Worm (Caenorhabditis elegans) whole organism, L4 larva: ENCODE results near the gene unc-47.

Source experiments
- D1046.2 ChIP-seq: fragments of 200-800 bp; sonication (Bioruptor generic); IDR thresholded peaks from 2 replicates; pipeline ENCODE4 v1.3.6; 2022; ENCODE audit warnings: missing genetic modification characterization, missing compliant biosample characterization
- F37D6.2 ChIP-seq: sonication (generic microtip); optimal IDR thresholded peaks from 2 replicates; lab custom pipeline; 2016; ENCODE audit warnings: mild to moderate bottlenecking, missing genetic modification characterization, missing compliant biosample characterization
- F44E2.7 ChIP-seq: fragments of 200-800 bp; sonication (Bioruptor generic); IDR thresholded peaks from 2 replicates; pipeline ENCODE4 v2.1.2; 2022; ENCODE audit warnings: missing genetic modification characterization, missing compliant biosample characterization
- F49E8.2 ChIP-seq: sonication (generic microtip); optimal IDR thresholded peaks from 2 replicates; lab custom pipeline; 2016; ENCODE audit warnings: missing compliant biosample characterization, mild to moderate bottlenecking, missing genetic modification characterization, borderline replicate concordance
- ZK337.2 ChIP-seq: fragments of 200-800 bp; sonication (Bioruptor generic); IDR thresholded peaks from 2 replicates; pipeline ENCODE4 v1.3.6; 2022; ENCODE audit warnings: missing genetic modification reagents, missing genetic modification characterization, missing compliant biosample characterization
- aha-1 ChIP-seq: fragments of 150-350 bp; peaks from one replicate; lab custom pipeline; 2014; ENCODE audit warnings: missing biosample characterization, missing genetic modification characterization
- arid-1 ChIP-seq: fragments of 200-800 bp; sonication (Bioruptor generic); conservative IDR thresholded peaks from 2 replicates; pipeline ENCODE4 v1.3.6; 2022; ENCODE audit warnings: missing genetic modification reagents, missing genetic modification characterization, missing compliant biosample characterization
- ceh-20 ChIP-seq: fragments of 200-800 bp; sonication (Bioruptor generic); IDR thresholded peaks from 2 replicates; pipeline ENCODE4 v1.3.6; 2022; ENCODE audit warnings: missing genetic modification reagents, missing genetic modification characterization, missing compliant biosample characterization
- ceh-28 ChIP-seq: fragments of 150-350 bp; optimal IDR thresholded peaks from 2 replicates; lab custom pipeline; 2014; ENCODE audit warnings: missing biosample characterization, missing genetic modification reagents, missing genetic modification characterization
- ceh-62 ChIP-seq: sonication (generic microtip); optimal IDR thresholded peaks from 2 replicates; lab custom pipeline; 2017; ENCODE audit warnings: missing biosample characterization, missing genetic modification characterization
- ceh-82 ChIP-seq: sonication (generic microtip); optimal IDR thresholded peaks from 2 replicates; lab custom pipeline; 2017; ENCODE audit warnings: missing biosample characterization, missing genetic modification characterization
- cey-2 ChIP-seq: sonication (generic microtip); optimal IDR thresholded peaks from 3 replicates; lab custom pipeline; 2017; ENCODE audit warnings: missing genetic modification characterization, mild to moderate bottlenecking, missing compliant biosample characterization, antibody characterized with exemption, borderline replicate concordance; ENCODE audit not compliant: insufficient read depth
- ctbp-1 ChIP-seq: fragments of 200-800 bp; sonication (Bioruptor generic); IDR thresholded peaks from 2 replicates; pipeline ENCODE4 v1.3.6; 2022; ENCODE audit warnings: missing genetic modification reagents, missing genetic modification characterization, missing compliant biosample characterization
- daf-12 ChIP-seq: fragments of 150-350 bp; optimal IDR thresholded peaks from 2 replicates; lab custom pipeline; 2014; ENCODE audit warnings: missing biosample characterization, missing genetic modification reagents, missing genetic modification characterization
- daf-16 ChIP-seq, 3 experiments: sonication (generic microtip); optimal IDR thresholded peaks; 2 replicates each; lab custom pipeline; 2016 to 2017; ENCODE audit warnings: missing genetic modification characterization in 3 of 3, missing genetic modification reagents in 3 of 3, mild to moderate bottlenecking in 2 of 3, missing compliant biosample characterization in 2 of 3, missing biosample characterization in 1 of 3, moderate library complexity in 1 of 3
- daf-19 ChIP-seq: fragments of 200-800 bp; sonication (Bioruptor generic); conservative IDR thresholded peaks from 2 replicates; pipeline ENCODE4 v1.3.6; 2022; ENCODE audit warnings: missing genetic modification characterization, missing compliant biosample characterization
- daf-8 ChIP-seq: fragments of 200-800 bp; sonication (Bioruptor generic); IDR thresholded peaks from 2 replicates; pipeline ENCODE4 v1.3.6; 2022; ENCODE audit warnings: missing genetic modification characterization, missing compliant biosample characterization
- dmd-6 ChIP-seq: fragments of 200-800 bp; sonication (Bioruptor generic); IDR thresholded peaks from 2 replicates; pipeline ENCODE4 v1.3.6; 2022; ENCODE audit warnings: missing genetic modification reagents, missing genetic modification characterization, missing compliant biosample characterization
- dpl-1 ChIP-seq: fragments of 150-350 bp; optimal IDR thresholded peaks from 2 replicates; lab custom pipeline; 2014; ENCODE audit warnings: missing biosample characterization, missing genetic modification reagents, missing genetic modification characterization
- dve-1 ChIP-seq: sonication (generic microtip); optimal IDR thresholded peaks from 2 replicates; lab custom pipeline; 2017; ENCODE audit warnings: antibody characterized with exemption, mild to moderate bottlenecking, missing genetic modification characterization, missing compliant biosample characterization; ENCODE audit not compliant: insufficient read depth
- egl-43 ChIP-seq: fragments of 200-800 bp; sonication (Bioruptor generic); IDR thresholded peaks from 2 replicates; pipeline ENCODE4 v1.3.6; 2022; ENCODE audit warnings: missing genetic modification reagents, missing genetic modification characterization, missing compliant biosample characterization
- fkh-10 ChIP-seq: fragments of 150-350 bp; optimal IDR thresholded peaks from 2 replicates; lab custom pipeline; 2014; ENCODE audit warnings: missing biosample characterization, missing genetic modification reagents, missing genetic modification characterization
- gei-8 ChIP-seq: fragments of 200-800 bp; sonication (Bioruptor generic); optimal IDR thresholded peaks from 2 replicates; lab custom pipeline; 2018; ENCODE audit warnings: mild to moderate bottlenecking, missing genetic modification characterization, missing compliant biosample characterization
- hlh-11 ChIP-seq: fragments of 200-800 bp; sonication (Bioruptor generic); optimal IDR thresholded peaks from 2 replicates; lab custom pipeline; 2018; ENCODE audit warnings: mild to moderate bottlenecking, missing genetic modification characterization, missing compliant biosample characterization
- hmg-1.1 ChIP-seq: fragments of 200-800 bp; sonication (Bioruptor generic); IDR thresholded peaks from 2 replicates; pipeline ENCODE4 v1.3.6; 2022; ENCODE audit warnings: missing genetic modification reagents, missing genetic modification characterization, missing compliant biosample characterization
- lin-13 ChIP-seq: fragments of 150-350 bp; optimal IDR thresholded peaks from 2 replicates; lab custom pipeline; 2014; ENCODE audit warnings: missing biosample characterization, missing genetic modification reagents, missing genetic modification characterization
- lin-39 ChIP-seq: fragments of 150-350 bp; optimal IDR thresholded peaks from 2 replicates; lab custom pipeline; 2014; ENCODE audit warnings: missing biosample characterization, missing genetic modification reagents, missing genetic modification characterization
- lir-3 ChIP-seq: sonication (generic microtip); optimal IDR thresholded peaks from 2 replicates; lab custom pipeline; 2016; ENCODE audit warnings: mild to moderate bottlenecking, missing genetic modification characterization, missing compliant biosample characterization
- lsy-2 ChIP-seq, 2 experiments: fragments of 150-350 bp in 1 of 2; sonication (generic microtip) in 1 of 2; optimal IDR thresholded peaks; 2 replicates each; lab custom pipeline; 2014 to 2017; ENCODE audit warnings: missing biosample characterization in 2 of 2, missing genetic modification characterization in 2 of 2
- mdt-29 ChIP-seq: fragments of 200-800 bp; sonication (Bioruptor generic); IDR thresholded peaks from 2 replicates; pipeline ENCODE4 v1.3.6; 2022; ENCODE audit warnings: missing genetic modification reagents, missing genetic modification characterization, missing compliant biosample characterization
- nhr-28 ChIP-seq: fragments of 150-350 bp; optimal IDR thresholded peaks from 2 replicates; lab custom pipeline; 2014; ENCODE audit warnings: missing biosample characterization, missing genetic modification characterization
- nhr-76 ChIP-seq: fragments of 150-350 bp; optimal IDR thresholded peaks from 2 replicates; lab custom pipeline; 2014; ENCODE audit warnings: missing biosample characterization, missing genetic modification characterization
- sdz-12 ChIP-seq: fragments of 200-800 bp; sonication (Bioruptor generic); optimal IDR thresholded peaks from 2 replicates; lab custom pipeline; 2018; ENCODE audit warnings: mild to moderate bottlenecking, missing genetic modification characterization, missing compliant biosample characterization
- set-16 ChIP-seq: fragments of 200-800 bp; sonication (Bioruptor generic); IDR thresholded peaks from 2 replicates; pipeline ENCODE4 v1.3.6; 2022; ENCODE audit warnings: missing genetic modification reagents, missing genetic modification characterization, missing compliant biosample characterization
- snpc-4 ChIP-seq: fragments of 150-350 bp; optimal IDR thresholded peaks from 2 replicates; lab custom pipeline; 2014; ENCODE audit warnings: missing biosample characterization, missing genetic modification characterization
- spr-3 ChIP-seq: fragments of 200-800 bp; sonication (Bioruptor generic); optimal IDR thresholded peaks from 2 replicates; lab custom pipeline; 2018; ENCODE audit warnings: mild to moderate bottlenecking, missing genetic modification characterization, missing compliant biosample characterization
- tra-1 ChIP-seq: fragments of 200-800 bp; sonication (Bioruptor generic); IDR thresholded peaks from 2 replicates; pipeline ENCODE4 v1.3.6; 2022; ENCODE audit warnings: missing genetic modification reagents, missing genetic modification characterization, missing compliant biosample characterization
- unc-130 ChIP-seq: sonication (generic microtip); optimal IDR thresholded peaks from 2 replicates; lab custom pipeline; 2016; ENCODE audit warnings: missing genetic modification reagents, missing genetic modification characterization, missing compliant biosample characterization
- unc-39 ChIP-seq: sonication (generic microtip); optimal IDR thresholded peaks from 2 replicates; lab custom pipeline; 2017; ENCODE audit warnings: missing biosample characterization, missing genetic modification characterization
- unc-62 ChIP-seq, 3 experiments: fragments of 150-350 bp in 1 of 3; sonication (generic microtip); optimal IDR thresholded peaks in 2 of 3; peaks in 1 of 3; 1 replicate in 1 of 3; 2 replicates in 2 of 3; lab custom pipeline; 2014 to 2017; ENCODE audit warnings: missing biosample characterization in 3 of 3, missing genetic modification characterization in 3 of 3, missing genetic modification reagents in 3 of 3, missing genotype in 1 of 3

The unc-47 gene

DNA sequence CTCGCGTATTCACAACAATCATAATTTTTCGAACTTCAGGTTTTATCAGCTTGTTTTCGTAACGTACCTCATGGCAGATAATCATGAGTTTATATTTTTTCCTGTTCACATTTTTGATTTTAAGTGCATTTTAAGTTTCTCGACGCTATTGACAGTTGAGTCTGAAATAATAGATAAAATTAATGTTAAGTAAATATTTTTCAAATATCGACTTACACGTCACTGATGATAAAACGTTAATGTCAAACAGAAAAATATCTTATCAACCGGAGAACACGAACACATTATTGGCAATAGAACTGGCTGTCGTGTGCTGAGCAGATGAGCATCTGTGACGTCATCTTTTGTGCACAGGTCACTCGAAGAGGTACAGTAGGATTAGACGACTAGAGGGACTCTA, 10.7 kb upstream of the unc-47 start:
- TF ChIP-seq F37D6.2 (tag; lab: Kevin White, UChicago) = no peak
- TF ChIP-seq cey-2 (tag; lab: Kevin White, UChicago) = no peak
- peak; percentile 59 for TF ChIP-seq dmd-6 (GFP tag; lab: Robert Waterston, UW)
- TF ChIP-seq daf-16 (GFP tag; optimal IDR thresholded peaks at IDR 0.05; lab: Kevin White, UChicago) = peak in 1 of 2 experiments; percentile 30
- peak; percentile 100 for TF ChIP-seq daf-16 (tag; optimal IDR thresholded peaks at IDR 0.05; lab: Kevin White, UChicago)
- TF ChIP-seq dve-1 = peak; percentile 88

DNA sequence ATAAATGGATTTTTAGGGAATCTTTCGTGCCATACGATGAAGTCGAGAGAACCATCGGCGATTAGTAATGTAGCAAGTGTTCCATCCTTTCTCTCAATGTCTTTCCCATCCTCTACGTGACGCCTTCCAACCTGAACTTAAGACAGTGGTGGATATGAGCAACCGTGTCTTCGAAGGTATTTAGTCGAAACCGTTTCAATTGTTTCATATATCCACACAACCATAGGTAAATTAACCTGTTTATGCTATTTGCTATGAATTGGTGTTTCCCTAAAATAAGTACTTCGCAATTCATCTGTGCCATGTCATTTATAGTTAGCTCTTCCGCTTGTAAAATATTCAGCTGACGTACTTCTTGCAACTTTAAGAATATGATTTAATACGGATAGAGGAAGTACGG, 9.9 kb upstream of the unc-47 start:
- TF ChIP-seq fkh-10 (no peak), daf-16 (GFP tag; optimal IDR thresholded peaks at IDR 0.05; lab: Kevin White, UChicago) (no peak), daf-16 (tag; optimal IDR thresholded peaks at IDR 0.05; lab: Kevin White, UChicago) (no peak), aha-1 (tag; lab: Kevin White, UChicago) (peak; percentile 54), unc-62 (GFP tag; optimal IDR thresholded peaks at IDR 0.05 in 1 of 2; lab: Kevin White, UChicago) (peak in 1 of 2 experiments; percentile 77), unc-62 (tag; optimal IDR thresholded peaks at IDR 0.05; lab: Kevin White, UChicago) (no peak)
- TF ChIP-seq, all 104 proteins: peak for 2

- TF ChIP-seq snpc-4 (tag; lab: Kevin White, UChicago) = no peak
- no peak for TF ChIP-seq daf-8 (GFP tag; lab: Robert Waterston, UW)
- no peak for TF ChIP-seq lin-13
- no peak for TF ChIP-seq arid-1 (GFP tag; lab: Robert Waterston, UW)
- no peak for TF ChIP-seq lsy-2 (tag; optimal IDR thresholded peaks at IDR 0.05; lab: Kevin White, UChicago)
- TF ChIP-seq ZK337.2 = no peak
- TF ChIP-seq daf-16 (GFP tag; optimal IDR thresholded peaks at IDR 0.05; lab: Kevin White, UChicago) = no peak
- TF ChIP-seq daf-16 (tag; optimal IDR thresholded peaks at IDR 0.05; lab: Kevin White, UChicago) = no peak
- TF ChIP-seq dpl-1 = no peak
- no peak for TF ChIP-seq set-16 (GFP tag; lab: Robert Waterston, UW)
- no peak for TF ChIP-seq unc-130
- TF ChIP-seq F49E8.2 (tag; lab: Kevin White, UChicago) = no peak
- no peak for TF ChIP-seq lin-39 (tag; lab: Kevin White, UChicago)
- no peak for TF ChIP-seq dve-1
- no peak for TF ChIP-seq hlh-11 (tag; lab: Kevin White, UChicago)
- TF ChIP-seq ctbp-1 (GFP tag; lab: Robert Waterston, UW) = no peak
- TF ChIP-seq tra-1 (GFP tag; lab: Robert Waterston, UW) = no peak
Observed at ce11 chrIII:10194569-10194968, 8.5 kb upstream of the unc-47 start.

ce11 chrIII:10188912-10189311, 2.9 kb upstream of the unc-47 start, which contains the start of gene epac-1:
Gene epac-1, plus strand, starts transcription at chrIII:10189212.
- TF ChIP-seq egl-43 (GFP tag; lab: Robert Waterston, UW) = no peak
- no peak for TF ChIP-seq lsy-2 (tag; optimal IDR thresholded peaks at IDR 0.05; lab: Kevin White, UChicago)

DNA sequence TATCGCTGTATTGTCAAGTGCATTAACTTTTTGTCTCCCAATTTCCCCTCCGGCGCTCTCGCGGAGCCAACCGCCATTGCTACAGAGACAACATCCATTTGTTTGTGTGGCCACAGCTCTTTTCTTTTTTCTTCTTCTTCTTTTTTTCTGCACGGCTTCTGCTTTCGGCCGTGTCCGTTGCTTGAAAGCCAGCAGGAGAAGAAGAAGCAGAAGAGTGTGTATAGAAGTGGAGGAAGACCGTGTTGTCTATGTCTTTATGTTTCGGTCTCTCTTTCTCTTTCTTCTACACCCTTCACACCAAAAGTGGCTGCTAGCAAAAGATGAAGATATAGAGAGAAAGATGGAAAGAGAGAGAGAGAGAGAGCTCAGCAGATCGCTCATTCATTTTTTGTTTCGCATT, 1.8 kb upstream of the unc-47 start:
- TF ChIP-seq lir-3 (tag; lab: Kevin White, UChicago) (no peak), daf-19 (GFP tag; lab: Robert Waterston, UW) (no peak), unc-39 (tag; lab: Kevin White, UChicago) (no peak), mdt-29 (no peak), nhr-76 (tag; lab: Kevin White, UChicago) (no peak), sdz-12 (no peak), ceh-62 (tag; lab: Kevin White, UChicago) (no peak), daf-8 (GFP tag; lab: Robert Waterston, UW) (no peak), lsy-2 (tag; optimal IDR thresholded peaks at IDR 0.05; lab: Kevin White, UChicago) (peak in 1 of 2 experiments; percentile 8), nhr-28 (tag; lab: Kevin White, UChicago) (no peak), F44E2.7 (GFP tag; lab: Robert Waterston, UW) (no peak), fkh-10 (peak; percentile 75), D1046.2 (GFP tag; lab: Robert Waterston, UW) (no peak), dpl-1 (no peak), spr-3 (GFP tag; lab: Kevin White, UChicago) (no peak), ceh-28 (tag; lab: Kevin White, UChicago) (no peak), daf-12 (no peak), hmg-1.1 (peak; percentile 66), lin-13 (no peak), ceh-82 (tag; lab: Kevin White, UChicago) (no peak), aha-1 (tag; lab: Kevin White, UChicago) (peak; percentile 43), ceh-20 (GFP tag; lab: Robert Waterston, UW) (no peak), gei-8 (no peak)
